Fruit fly (Drosophila melanogaster): ENCODE measurements around the gene PolH.

PolH gene

DNA sequence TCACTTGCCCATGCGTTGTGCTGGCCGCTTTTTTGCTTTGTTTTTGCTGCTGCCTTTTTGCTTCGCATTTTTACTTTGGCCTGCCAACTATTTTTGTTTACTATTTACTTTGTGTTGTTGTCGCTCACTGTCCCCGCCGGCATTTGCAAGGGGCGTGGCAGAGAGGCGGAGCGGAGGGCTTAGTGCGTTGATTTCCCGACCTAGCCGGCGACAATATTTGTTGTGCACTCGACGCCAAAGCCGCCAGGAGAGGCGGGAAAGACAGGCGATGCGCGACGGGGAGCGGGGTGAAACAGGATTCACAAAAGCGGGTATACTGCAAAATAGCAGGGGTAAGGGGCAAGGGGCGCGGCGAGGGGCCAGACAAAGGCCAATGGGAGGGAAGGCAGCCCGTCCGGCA, 48.9 kb downstream of the PolH start:
- TF ChIP-seq Drgx (GFP tag; IDR thresholded peaks at IDR 0.05) (peak; percentile 40; the same call in 1 of the 2 replicates), bsh (GFP tag; optimal IDR thresholded peaks at IDR 0.05) (peak in 1 of 2 experiments; percentile 53), crol (GFP tag; IDR thresholded peaks at IDR 0.05) (peak; percentile 66), CG2889 (GFP tag; IDR thresholded peaks at IDR 0.05) (0 out of 3 replicates have a peak, but pooled peaks have one; percentile 21), Taf1 (GFP tag; IDR thresholded peaks at IDR 0.05) (no peak), zen2 (GFP tag; IDR thresholded peaks at IDR 0.05; ENCODE audit: partially characterized antibody) (0 out of 3 replicates have a peak, but pooled peaks have one; percentile 23), grau (tag; optimal IDR thresholded peaks at IDR 0.05) (no peak), nom (GFP tag; optimal IDR thresholded peaks at IDR 0.05) (peak; percentile 68)

dm6 chr3L:21892213-21892612, 49.4 kb downstream of the PolH start:
- TF ChIP-seq CG7839 (tag; optimal IDR thresholded peaks at IDR 0.05) (peak; percentile 34), CG15514 (GFP tag; optimal IDR thresholded peaks at IDR 0.05) (peak; percentile 18), Mad (GFP tag; optimal IDR thresholded peaks at IDR 0.05) (no peak), NfI (GFP tag; optimal IDR thresholded peaks at IDR 0.05) (peak; percentile 6), exex (tag; optimal IDR thresholded peaks at IDR 0.05) (peak; percentile 96), B-H1 (GFP tag; IDR thresholded peaks at IDR 0.05) (no peak), cwo (GFP tag; optimal IDR thresholded peaks at IDR 0.05) (peak; percentile 48), CG32532 (GFP tag; IDR thresholded peaks at IDR 0.05) (0 out of 2 replicates have a peak, but pooled peaks have one; percentile 43), CG16813 (GFP tag; IDR thresholded peaks at IDR 0.05; ENCODE audit: partially characterized antibody) (no peak), Vsx1 (GFP tag; optimal IDR thresholded peaks at IDR 0.05) (peak; percentile 72), Hmr (GFP tag; optimal IDR thresholded peaks at IDR 0.05) (peak; percentile 18), sug (tag; optimal IDR thresholded peaks at IDR 0.05) (peak; percentile 84), scrt (GFP tag; optimal IDR thresholded peaks at IDR 0.05) (no peak), CG17361 (GFP tag; IDR thresholded peaks at IDR 0.05) (no peak), B-H2 (GFP tag; optimal IDR thresholded peaks at IDR 0.05) (peak; percentile 55), Fer1 (GFP tag; optimal IDR thresholded peaks at IDR 0.05) (peak; percentile 8), HHEX (GFP tag; optimal IDR thresholded peaks at IDR 0.05) (peak; percentile 2), Rfx (GFP tag; IDR thresholded peaks at IDR 0.05) (peak; percentile 12; the same call in 1 of the 2 replicates), Fer3 (tag; optimal IDR thresholded peaks at IDR 0.05) (peak; percentile 26), lilli (GFP tag; optimal IDR thresholded peaks at IDR 0.05) (peak; percentile 1), CG2678 (tag; optimal IDR thresholded peaks at IDR 0.05) (peak; percentile 57), gem (tag; optimal IDR thresholded peaks at IDR 0.05) (peak; percentile 42), Deaf1 (tag; optimal IDR thresholded peaks at IDR 0.05) (peak; percentile 73), CG17328 (GFP tag; IDR thresholded peaks at IDR 0.05) (no peak), Med (GFP tag) (peak; percentile 58), jing (GFP tag; optimal IDR thresholded peaks at IDR 0.05) (no peak), Sry-δ (GFP tag; optimal IDR thresholded peaks at IDR 0.05) (no peak), lab (GFP tag; optimal IDR thresholded peaks at IDR 0.05) (peak; percentile 46), CG18599 (GFP tag; optimal IDR thresholded peaks at IDR 0.05) (peak; percentile 31), CG6813 (GFP tag; optimal IDR thresholded peaks at IDR 0.05) (no peak), PHDP (tag; optimal IDR thresholded peaks at IDR 0.05) (peak; percentile 38), da (GFP tag; optimal IDR thresholded peaks at IDR 0.05) (no peak), CG14014 (GFP tag; IDR thresholded peaks at IDR 0.05) (0 out of 2 replicates have a peak, but pooled peaks have one; percentile 10), CG34224 (GFP tag; IDR thresholded peaks at IDR 0.05; ENCODE audit: partially characterized antibody) (no peak), CG10543 (GFP tag; optimal IDR thresholded peaks at IDR 0.05) (peak; percentile 46), sd (tag; optimal IDR thresholded peaks at IDR 0.05) (peak; percentile 82), Dad (GFP tag; optimal IDR thresholded peaks at IDR 0.05) (no peak), ems (GFP tag; optimal IDR thresholded peaks at IDR 0.05) (no peak), BtbVII (GFP tag; optimal IDR thresholded peaks at IDR 0.05) (peak; percentile 19), CG1529 (GFP tag; optimal IDR thresholded peaks at IDR 0.05) (no peak)
